Worm (Caenorhabditis elegans): ENCODE data around the gene math-18.

DNA sequence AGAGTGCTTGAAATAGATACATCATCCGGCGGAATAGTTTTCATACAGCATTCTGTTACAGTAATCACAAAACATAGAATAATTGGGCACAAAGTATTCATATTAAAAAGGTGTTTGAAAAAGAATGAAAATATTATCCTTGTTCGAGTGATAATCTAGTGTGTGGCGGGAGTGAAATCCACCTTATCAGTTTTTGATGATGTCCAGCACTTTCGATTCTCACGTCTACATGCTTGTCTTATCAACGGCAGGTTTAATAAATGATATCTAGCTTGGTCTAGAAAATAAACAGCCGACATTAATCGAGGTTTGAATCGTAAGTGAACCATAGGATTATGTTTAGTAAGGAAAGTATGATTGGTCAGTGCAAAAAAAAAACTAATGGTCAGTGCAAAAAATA lies 43.9 kb upstream of the math-18 start, which contains the start of gene R52.5:
- TF ChIP-seq pha-4 (tag; optimal IDR thresholded peaks at IDR 0.05) = no peak
- no peak for TF ChIP-seq bed-3 (GFP tag; optimal IDR thresholded peaks at IDR 0.05)
- no peak for TF ChIP-seq unc-62 (GFP tag; optimal IDR thresholded peaks at IDR 0.05)
- TF ChIP-seq nhr-12 (tag; optimal IDR thresholded peaks at IDR 0.05) = no peak
- TF ChIP-seq elt-1 (tag; optimal IDR thresholded peaks at IDR 0.05; ENCODE audit: borderline replicate concordance, insufficient read depth) = no peak
- TF ChIP-seq nhr-237 (tag; optimal IDR thresholded peaks at IDR 0.05) = no peak
- no peak for TF ChIP-seq mep-1 (tag; optimal IDR thresholded peaks at IDR 0.05)
